Worm (Caenorhabditis elegans): ENCODE results near the gene Y26G10.5.

DNA sequence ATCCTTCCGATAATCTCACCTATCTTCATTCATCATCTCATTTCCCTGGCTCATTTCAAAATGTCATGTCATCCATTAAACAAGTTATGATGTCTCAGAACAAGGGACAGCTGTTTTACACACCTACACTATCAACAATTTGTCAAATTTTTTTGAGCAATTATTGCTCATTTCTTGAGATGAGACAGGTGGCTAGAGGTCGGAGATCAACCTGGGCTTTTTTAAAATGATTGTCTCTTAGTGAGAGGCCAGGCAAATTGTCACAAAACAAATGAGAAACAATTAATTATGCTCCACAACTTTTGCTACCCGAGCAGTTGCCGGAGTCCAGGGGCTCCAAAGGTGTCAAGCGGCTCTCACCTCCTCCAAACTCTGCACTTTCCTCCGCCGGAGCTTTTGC lies 28.1 kb upstream of the Y26G10.5 start:
- TF ChIP-seq mdl-1 (tag; optimal IDR thresholded peaks at IDR 0.05): no peak
- TF ChIP-seq ztf-11 (tag; optimal IDR thresholded peaks at IDR 0.05): no peak
- no peak for TF ChIP-seq egl-27 (tag; optimal IDR thresholded peaks at IDR 0.05)
- no peak for TF ChIP-seq lin-13 (GFP tag; optimal IDR thresholded peaks at IDR 0.05)
- no peak for TF ChIP-seq skn-1 (tag; optimal IDR thresholded peaks at IDR 0.05)
- no peak for TF ChIP-seq lin-39 (tag; optimal IDR thresholded peaks at IDR 0.05)
- TF ChIP-seq aly-2 (tag; optimal IDR thresholded peaks at IDR 0.05): no peak
- no peak for TF ChIP-seq elt-3 (tag; optimal IDR thresholded peaks at IDR 0.05)
- TF ChIP-seq mab-5 (tag; optimal IDR thresholded peaks at IDR 0.05): peak; percentile 37
